Worm (Caenorhabditis elegans) whole organism, L1 larva: Measurements from ENCODE around the gene R02D5.6.

ENCODE experiments used
- nhr-11 ChIP-seq: fragments of 150-350 bp; optimal IDR thresholded peaks from 2 replicates; lab custom pipeline; 2014; ENCODE audit warnings: missing biosample characterization, missing genetic modification characterization
- nhr-12 ChIP-seq: sonication (generic microtip); optimal IDR thresholded peaks from 2 replicates; lab custom pipeline; 2017; ENCODE audit warnings: missing biosample characterization, missing genetic modification characterization

DNA sequence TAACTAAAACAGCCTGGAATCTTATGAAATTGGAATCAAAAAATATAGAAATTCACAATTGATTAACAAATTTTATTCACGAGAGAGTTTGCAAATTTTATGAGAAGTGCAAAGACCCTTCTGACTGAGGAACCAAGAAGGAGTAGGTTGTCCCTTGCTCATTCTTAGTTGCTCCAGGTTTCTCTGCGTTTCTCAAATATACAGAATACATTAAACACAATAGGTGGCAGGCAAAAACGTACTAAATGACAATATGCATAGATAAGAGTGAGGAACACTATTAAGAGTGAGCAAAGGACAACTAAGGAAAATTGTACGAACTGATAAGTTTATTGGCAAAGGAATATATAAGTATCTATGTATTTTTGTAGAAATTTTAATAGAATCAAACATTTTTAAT, 40.8 kb upstream of the R02D5.6 start, which contains the start of gene C53A5.9:
- TF ChIP-seq nhr-11, result no peak
- TF ChIP-seq nhr-12 (tag; lab: Kevin White, UChicago), result no peak
